Worm (Caenorhabditis elegans) whole organism, mixed stage, embryonic: ENCODE results near the gene F09B12.7.

Experiments used
- blmp-1 ChIP-seq: fragments of 150-350 bp; optimal IDR thresholded peaks from 2 replicates; lab custom pipeline; 2014; ENCODE audit warnings: missing biosample characterization, missing genetic modification characterization
- ceh-83 ChIP-seq: fragments of 200-800 bp; sonication (Bioruptor generic); optimal IDR thresholded peaks from 2 replicates; lab custom pipeline; 2018; ENCODE audit warnings: mild to moderate bottlenecking, missing genetic modification characterization, missing compliant biosample characterization
- mab-5 ChIP-seq: fragments of 150-350 bp; optimal IDR thresholded peaks from 2 replicates; lab custom pipeline; 2014; ENCODE audit warnings: missing biosample characterization, missing genetic modification characterization
- mls-2 ChIP-seq: sonication (generic microtip); optimal IDR thresholded peaks from 2 replicates; lab custom pipeline; 2016; ENCODE audit warnings: mild to moderate bottlenecking, missing genetic modification characterization, moderate library complexity, missing compliant biosample characterization
- sem-2 ChIP-seq: fragments of 200-800 bp; sonication (Bioruptor generic); optimal IDR thresholded peaks from 2 replicates; lab custom pipeline; 2018; ENCODE audit warnings: mild to moderate bottlenecking, missing genetic modification characterization, missing compliant biosample characterization
- unc-39 ChIP-seq: fragments of 150-350 bp; optimal IDR thresholded peaks from 2 replicates; lab custom pipeline; 2014; ENCODE audit warnings: missing biosample characterization, missing genetic modification characterization

Gene F09B12.7

DNA sequence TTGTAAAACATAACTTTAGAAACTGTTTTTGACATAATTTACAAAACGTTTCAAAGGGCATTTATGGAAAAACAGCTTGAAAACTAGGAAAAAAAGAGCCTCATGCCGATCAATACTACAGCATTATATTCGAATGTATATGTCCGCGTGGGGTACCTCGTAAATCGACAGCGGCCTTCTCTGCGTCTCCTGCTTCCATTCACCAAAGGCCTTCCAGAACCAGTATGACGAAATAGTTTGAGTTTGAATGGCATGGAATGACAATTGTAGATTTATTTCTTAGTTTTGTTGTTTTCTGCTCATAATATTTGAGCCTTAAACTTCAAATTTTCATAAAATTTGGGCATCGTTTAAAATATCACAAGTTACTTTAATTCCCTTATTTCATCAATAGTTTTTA lies 49.5 kb downstream of the F09B12.7 start:
- no peak for TF ChIP-seq sem-2 (GFP tag; lab: Kevin White, UChicago)
- no peak for TF ChIP-seq mab-5 (tag; lab: Kevin White, UChicago)
- TF ChIP-seq ceh-83: no peak
- TF ChIP-seq mls-2 (tag; lab: Kevin White, UChicago): no peak
- TF ChIP-seq unc-39 (tag; lab: Kevin White, UChicago): no peak
- no peak for TF ChIP-seq blmp-1 (tag; lab: Kevin White, UChicago)
